Fruit fly (Drosophila melanogaster): Measurements from ENCODE around the gene CG33178.

DNA sequence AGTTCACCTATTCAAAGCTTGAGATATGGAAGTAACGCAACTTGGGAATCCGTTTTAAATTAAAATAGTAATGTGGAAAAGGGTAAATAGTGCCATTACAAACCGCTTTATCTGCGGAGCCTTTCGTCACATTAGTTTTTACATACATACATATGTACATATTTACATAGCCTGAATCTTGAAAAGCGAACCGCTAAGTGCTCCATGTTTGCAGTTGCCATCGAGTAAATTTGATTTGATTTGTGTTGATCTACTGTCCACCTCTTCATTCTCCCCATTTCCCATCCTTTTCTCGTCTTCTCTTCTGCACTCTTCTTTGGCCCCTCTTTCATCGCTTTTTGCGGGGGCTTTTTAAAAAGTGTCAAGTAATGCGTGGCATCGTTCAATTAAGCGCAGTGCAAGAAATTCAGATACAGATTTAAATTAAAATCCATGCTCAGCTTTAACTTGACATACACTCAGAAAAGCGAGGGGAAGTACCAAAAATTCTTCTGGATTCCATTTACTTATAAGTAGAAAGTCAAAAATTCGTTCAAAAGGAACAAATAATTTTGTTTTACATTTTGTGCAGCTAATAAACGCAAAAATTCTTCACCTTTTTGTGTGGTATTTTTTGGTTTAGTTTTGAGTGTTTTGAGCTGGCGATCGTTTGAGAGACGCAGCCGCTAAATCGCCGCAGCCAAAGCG lies 39.5 kb upstream of the CG33178 start:
- TF ChIP-seq unpg (GFP tag; optimal IDR thresholded peaks at IDR 0.05), result peak; percentile 75
- TF ChIP-seq pb (GFP tag; optimal IDR thresholded peaks at IDR 0.05), result peak; percentile 67
- no peak for TF ChIP-seq Gug (GFP tag; IDR thresholded peaks at IDR 0.05)
- TF ChIP-seq CG15479 (GFP tag; optimal IDR thresholded peaks at IDR 0.05), result no peak
- TF ChIP-seq Max (GFP tag; optimal IDR thresholded peaks at IDR 0.05), result peak; percentile 75
- TF ChIP-seq bigmax (GFP tag; optimal IDR thresholded peaks at IDR 0.05), result peak; percentile 59
- TF ChIP-seq CG31224 (GFP tag; IDR thresholded peaks at IDR 0.05), result peak; percentile 18; the same call in 1 of the 2 replicates
- peak; percentile 31 for TF ChIP-seq slbo (GFP tag; IDR thresholded peaks at IDR 0.05)
- TF ChIP-seq CG30403 (GFP tag; optimal IDR thresholded peaks at IDR 0.05), result peak; percentile 10
- TF ChIP-seq exex (tag; optimal IDR thresholded peaks at IDR 0.05), result peak; percentile 49
- peak; percentile 59 for TF ChIP-seq CTCF (GFP tag; optimal IDR thresholded peaks at IDR 0.05)

Measured in whole organism, embryonic.